Fruit fly (Drosophila melanogaster): ENCODE results near the gene crb.
A peak's percentile ranks its signal among the peaks of the same experiment; 100 is the strongest.

Gene crb

DNA sequence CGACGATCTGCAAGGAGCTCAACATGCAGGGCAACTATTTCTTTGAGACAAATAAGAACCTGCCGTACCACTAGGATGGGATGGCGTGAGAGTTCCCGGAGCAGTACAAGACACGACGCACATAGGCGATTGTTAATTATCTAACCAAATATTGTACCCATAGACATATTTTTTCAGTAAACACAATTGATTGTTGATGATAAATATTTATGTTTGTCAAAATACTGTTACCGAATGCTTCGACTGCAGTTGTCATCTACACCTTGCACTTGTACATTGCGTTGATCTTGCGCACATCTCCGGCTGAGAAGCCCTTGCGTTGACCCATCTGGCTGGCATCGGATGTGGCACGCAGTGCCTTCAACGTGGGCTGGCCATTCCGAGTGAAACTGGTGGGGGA lies 1.7 kb upstream of the crb start (continued):
- peak; percentile 27 for TF ChIP-seq CG17568 (GFP tag; optimal IDR thresholded peaks at IDR 0.05)
- no peak for TF ChIP-seq D19B (GFP tag; optimal IDR thresholded peaks at IDR 0.05)
- TF ChIP-seq CG10274 (GFP tag; optimal IDR thresholded peaks at IDR 0.05): no peak
- peak; percentile 23 for TF ChIP-seq oc (tag; optimal IDR thresholded peaks at IDR 0.05)
- TF ChIP-seq bigmax (GFP tag; optimal IDR thresholded peaks at IDR 0.05): no peak
- peak; percentile 78 for TF ChIP-seq CG2202 (tag; optimal IDR thresholded peaks at IDR 0.05)
- TF ChIP-seq ara (GFP tag; IDR thresholded peaks at IDR 0.05): no peak
- no peak for TF ChIP-seq CG10654 (GFP tag; optimal IDR thresholded peaks at IDR 0.05)
- no peak for TF ChIP-seq vvl (GFP tag; IDR thresholded peaks at IDR 0.05)
- TF ChIP-seq CG7963 (GFP tag; IDR thresholded peaks at IDR 0.05; ENCODE audit: partially characterized antibody): no peak
- TF ChIP-seq hb (GFP tag; IDR thresholded peaks at IDR 0.05; ENCODE audit: partially characterized antibody): no peak
- TF ChIP-seq cato (GFP tag; optimal IDR thresholded peaks at IDR 0.05; ENCODE audit: borderline replicate concordance): no peak
- TF ChIP-seq CG10267 (tag; optimal IDR thresholded peaks at IDR 0.05): peak; percentile 30
- TF ChIP-seq eyg (GFP tag; optimal IDR thresholded peaks at IDR 0.05): no peak
- no peak for TF ChIP-seq mam (GFP tag; optimal IDR thresholded peaks at IDR 0.05)
- no peak for TF ChIP-seq ash1 (GFP tag; optimal IDR thresholded peaks at IDR 0.05)
- no peak for TF ChIP-seq amos (GFP tag; IDR thresholded peaks at IDR 0.05; ENCODE audit: partially characterized antibody)
- TF ChIP-seq CG10979 (tag; optimal IDR thresholded peaks at IDR 0.05): peak; percentile 55
- no peak for TF ChIP-seq Fer3 (tag; optimal IDR thresholded peaks at IDR 0.05)
- peak; percentile 22 for TF ChIP-seq nau (GFP tag; optimal IDR thresholded peaks at IDR 0.05)
- no peak for TF ChIP-seq otp (GFP tag; IDR thresholded peaks at IDR 0.05)
- no peak for TF ChIP-seq Gug (GFP tag; IDR thresholded peaks at IDR 0.05)
- TF ChIP-seq mirr (GFP tag; optimal IDR thresholded peaks at IDR 0.05): no peak
- TF ChIP-seq slou (GFP tag; optimal IDR thresholded peaks at IDR 0.05): no peak
- TF ChIP-seq gsb (GFP tag; IDR thresholded peaks at IDR 0.05): no peak
- no peak for TF ChIP-seq CG5245 (GFP tag; optimal IDR thresholded peaks at IDR 0.05)
- no peak for TF ChIP-seq dpn (GFP tag; optimal IDR thresholded peaks at IDR 0.05)
- TF ChIP-seq E2f2 (GFP tag; IDR thresholded peaks at IDR 0.05): no peak
- TF ChIP-seq eve (GFP tag; optimal IDR thresholded peaks at IDR 0.05): no peak
- TF ChIP-seq CG18764 (GFP tag; optimal IDR thresholded peaks at IDR 0.05): no peak
- no peak for TF ChIP-seq ranshi (GFP tag; IDR thresholded peaks at IDR 0.05)
- peak; percentile 72 for TF ChIP-seq CG6813 (GFP tag; optimal IDR thresholded peaks at IDR 0.05)
- no peak for TF ChIP-seq CG6854 (GFP tag; optimal IDR thresholded peaks at IDR 0.05)
- TF ChIP-seq Hr78 (GFP tag; optimal IDR thresholded peaks at IDR 0.05): no peak
- TF ChIP-seq slbo (GFP tag; IDR thresholded peaks at IDR 0.05): no peak
- no peak for TF ChIP-seq CG6689 (GFP tag; IDR thresholded peaks at IDR 0.05)
- TF ChIP-seq CG1603 (tag; optimal IDR thresholded peaks at IDR 0.05): peak; percentile 72
- no peak for TF ChIP-seq CG15514 (GFP tag; optimal IDR thresholded peaks at IDR 0.05)
- TF ChIP-seq wek (GFP tag; optimal IDR thresholded peaks at IDR 0.05): peak; percentile 61
- TF ChIP-seq CG8089 (GFP tag; optimal IDR thresholded peaks at IDR 0.05): peak; percentile 15
- TF ChIP-seq Atf6 (GFP tag; IDR thresholded peaks at IDR 0.05): no peak
- no peak for TF ChIP-seq CG13123 (GFP tag; optimal IDR thresholded peaks at IDR 0.05)
- TF ChIP-seq gcm (GFP tag; optimal IDR thresholded peaks at IDR 0.05): peak; percentile 35
- no peak for TF ChIP-seq shn (GFP tag; optimal IDR thresholded peaks at IDR 0.05)
- TF ChIP-seq org-1 (GFP tag; optimal IDR thresholded peaks at IDR 0.05): peak; percentile 14
- no peak for TF ChIP-seq Dbx (GFP tag; IDR thresholded peaks at IDR 0.05)
- no peak for TF ChIP-seq CG34224 (GFP tag; IDR thresholded peaks at IDR 0.05; ENCODE audit: partially characterized antibody)
- no peak for TF ChIP-seq CG17612 (GFP tag; IDR thresholded peaks at IDR 0.05)
- TF ChIP-seq MTF-1 (GFP tag; optimal IDR thresholded peaks at IDR 0.05; ENCODE audit: borderline replicate concordance): peak; percentile 58
- no peak for TF ChIP-seq dimm (GFP tag; IDR thresholded peaks at IDR 0.05)
- TF ChIP-seq gfzf (GFP tag; optimal IDR thresholded peaks at IDR 0.05): no peak

All from whole organism, embryonic.